Worm (Caenorhabditis elegans): ENCODE data around the gene srh-248.

ce11 chrV:2983351-2983750 lies 28.1 kb upstream of the srh-248 start, which contains the start of gene srw-117:
- TF ChIP-seq hmbx-1 (tag; optimal IDR thresholded peaks at IDR 0.05) (no peak), hnd-1 (tag; optimal IDR thresholded peaks at IDR 0.05) (no peak), pes-1 (GFP tag; IDR thresholded peaks at IDR 0.05) (no peak), ets-7 (tag; optimal IDR thresholded peaks at IDR 0.05) (no peak), ceh-13 (GFP tag; optimal IDR thresholded peaks at IDR 0.05) (no peak), ama-1 (optimal IDR thresholded peaks at IDR 0.05) (no peak), scrt-1 (GFP tag; IDR thresholded peaks at IDR 0.05) (no peak), aly-1 (tag; optimal IDR thresholded peaks at IDR 0.05) (no peak), F13C5.2 (tag; optimal IDR thresholded peaks at IDR 0.05) (no peak), tbx-37 (GFP tag; conservative IDR thresholded peaks at IDR 0.05) (no peak), sea-1 (GFP tag; conservative IDR thresholded peaks at IDR 0.05) (no peak)

All from whole organism, early embryonic.